Fruit fly (Drosophila melanogaster): ENCODE measurements around the gene CG34250.
A peak's percentile ranks its signal among the peaks of the same experiment; 100 is the strongest.

CG34250 gene

dm6 chr3L:17496871-17497492, 21.0 kb downstream of the CG34250 start (continued):
- TF ChIP-seq zen (tag; optimal IDR thresholded peaks at IDR 0.05) (no peak), Sox102F (GFP tag; optimal IDR thresholded peaks at IDR 0.05) (peak; percentile 47), eyg (GFP tag; optimal IDR thresholded peaks at IDR 0.05) (no peak), D19A (tag; optimal IDR thresholded peaks at IDR 0.05) (peak; percentile 1), CG15479 (GFP tag; optimal IDR thresholded peaks at IDR 0.05) (no peak), Abd-B (GFP tag; optimal IDR thresholded peaks at IDR 0.05) (peak; percentile 15), bsh (GFP tag; optimal IDR thresholded peaks at IDR 0.05) (peak; percentile 39 to 49), CG1233 (GFP tag; optimal IDR thresholded peaks at IDR 0.05) (no peak), CG2712 (tag; optimal IDR thresholded peaks at IDR 0.05) (peak; percentile 9), H15 (GFP tag; IDR thresholded peaks at IDR 0.05) (0 out of 3 replicates have a peak, but pooled peaks have one; percentile 17), CG7556 (GFP tag; optimal IDR thresholded peaks at IDR 0.05) (no peak), croc (GFP tag; conservative IDR thresholded peaks at IDR 0.05) (no peak), Drgx (GFP tag; IDR thresholded peaks at IDR 0.05) (peak; percentile 76), CG30403 (GFP tag; optimal IDR thresholded peaks at IDR 0.05) (peak; percentile 0), CG2875 (GFP tag; optimal IDR thresholded peaks at IDR 0.05) (peak; percentile 1), Pdp1 (GFP tag; optimal IDR thresholded peaks at IDR 0.05) (peak in 1 of 2 experiments; percentile 33), dmrt99B (tag; optimal IDR thresholded peaks at IDR 0.05) (peak; percentile 51), CG2116 (GFP tag; optimal IDR thresholded peaks at IDR 0.05) (no peak), nmo (GFP tag; optimal IDR thresholded peaks at IDR 0.05) (peak; percentile 28), CG14050 (GFP tag; IDR thresholded peaks at IDR 0.05) (no peak), sens (GFP tag) (peak; percentile 82), grau (tag; optimal IDR thresholded peaks at IDR 0.05) (peak; percentile 17), Ets65A (GFP tag) (peak; percentile 67), CG18262 (tag; optimal IDR thresholded peaks at IDR 0.05) (peak; percentile 33), Atf6 (GFP tag; IDR thresholded peaks at IDR 0.05) (no peak), br (optimal IDR thresholded peaks at IDR 0.05) (no peak), gce (GFP tag; IDR thresholded peaks at IDR 0.05) (no peak), CG6765 (GFP tag; optimal IDR thresholded peaks at IDR 0.05) (no peak), tx (GFP tag; optimal IDR thresholded peaks at IDR 0.05) (no peak), Vsx1 (GFP tag; optimal IDR thresholded peaks at IDR 0.05) (no peak), Dbx (GFP tag; IDR thresholded peaks at IDR 0.05) (no peak), Oli (tag; optimal IDR thresholded peaks at IDR 0.05) (peak; percentile 38), Med (GFP tag) (peak; percentile 60), dmrt11E (tag; optimal IDR thresholded peaks at IDR 0.05) (peak; percentile 21), fd96Cb (tag; optimal IDR thresholded peaks at IDR 0.05) (peak; percentile 27), CTCF (GFP tag; optimal IDR thresholded peaks at IDR 0.05) (no peak), nom (GFP tag; optimal IDR thresholded peaks at IDR 0.05) (peak; percentile 54), stc (GFP tag; IDR thresholded peaks at IDR 0.05) (peak; percentile 27; the same call in 1 of the 2 replicates), CG17359 (tag; optimal IDR thresholded peaks at IDR 0.05) (peak; percentile 28), Aef1 (GFP tag; IDR thresholded peaks at IDR 0.05) (0 out of 3 replicates have a peak, but pooled peaks have one; percentile 12), onecut (GFP tag; IDR thresholded peaks at IDR 0.05) (no peak), CG2678 (tag; optimal IDR thresholded peaks at IDR 0.05) (peak; percentile 28), p53 (GFP tag; optimal IDR thresholded peaks at IDR 0.05) (no peak), unpg (GFP tag; optimal IDR thresholded peaks at IDR 0.05) (peak; percentile 35), Hr78 (GFP tag; optimal IDR thresholded peaks at IDR 0.05) (no peak), gem (tag; optimal IDR thresholded peaks at IDR 0.05) (peak; percentile 58), Sry-β (GFP tag; optimal IDR thresholded peaks at IDR 0.05) (no peak), CG4328 (GFP tag; optimal IDR thresholded peaks at IDR 0.05) (no peak), chif (GFP tag; optimal IDR thresholded peaks at IDR 0.05) (peak in 1 of 2 experiments; percentile 28), Six4 (GFP tag; optimal IDR thresholded peaks at IDR 0.05) (peak; percentile 15)
